Worm (Caenorhabditis elegans) whole organism, L4/young adult: ENCODE data around the gene F27E5.7.

Experiments used
- W03F9.2 ChIP-seq: fragments of 150-350 bp; optimal IDR thresholded peaks from 2 replicates; lab custom pipeline; 2014; ENCODE audit warnings: missing biosample characterization, missing genetic modification characterization
- dao-5 ChIP-seq: sonication (generic microtip); optimal IDR thresholded peaks from 2 replicates; lab custom pipeline; 2016; ENCODE audit warnings: missing genotype, missing genetic modification characterization, moderate library complexity, missing compliant biosample characterization

DNA sequence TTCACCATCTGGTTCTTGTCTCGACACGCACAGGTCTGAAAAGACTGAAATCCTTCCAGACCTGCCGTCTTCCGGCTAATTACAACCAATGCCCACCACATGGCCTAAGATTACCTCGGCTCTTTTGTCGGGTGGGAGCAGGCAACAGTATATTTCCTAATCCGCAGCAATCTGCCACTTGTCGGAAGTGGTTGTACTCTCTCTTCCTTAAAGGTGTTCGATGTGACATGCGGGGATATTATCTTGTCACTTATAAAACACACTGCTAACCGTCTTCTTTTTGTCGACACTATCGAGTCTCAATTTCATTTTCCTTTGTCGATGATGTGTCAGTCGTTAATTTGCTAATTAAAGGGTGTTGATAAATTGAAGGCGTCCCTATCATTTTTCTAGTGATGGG, 21.5 kb downstream of the F27E5.7 start, which contains the start of gene F27E5.3:
- TF ChIP-seq W03F9.2 (tag; lab: Kevin White, UChicago): no peak
- no peak for TF ChIP-seq dao-5
